Worm (Caenorhabditis elegans): ENCODE measurements around the gene F29B9.8.

ce11 chrIV:4674322-4674721 is 26.8 kb downstream of the F29B9.8 start:
- no peak for TF ChIP-seq ama-1 (optimal IDR thresholded peaks at IDR 0.05)
- no peak for TF ChIP-seq mdt-29 (GFP tag; IDR thresholded peaks at IDR 0.05)
- no peak for TF ChIP-seq pha-4 (GFP tag; IDR thresholded peaks at IDR 0.05)
- no peak for TF ChIP-seq pha-4 (tag; optimal IDR thresholded peaks at IDR 0.05)
- TF ChIP-seq ctbp-1 (GFP tag; IDR thresholded peaks at IDR 0.05) = no peak
- TF ChIP-seq daf-8 (GFP tag; IDR thresholded peaks at IDR 0.05) = no peak
- no peak for TF ChIP-seq snpc-4 (tag; optimal IDR thresholded peaks at IDR 0.05)
- TF ChIP-seq lsy-2 (tag; optimal IDR thresholded peaks at IDR 0.05) = no peak
